Fruit fly (Drosophila melanogaster) whole organism, wandering third instar larva: ENCODE measurements around the gene CG3223.
"Not testable (repeated sequence)": the region's sequence is repeated elsewhere in the genome, so short reads cannot be mapped to it uniquely, and the experiment has no call there.

ENCODE experiments used
- Dfd ChIP-seq: fragments of >200 bp; optimal IDR thresholded peaks from 2 replicates; lab custom pipeline; 2017; ENCODE audit warnings: missing biosample characterization, missing genetic modification characterization
- GATAd ChIP-seq: sonication (Bioruptor generic); optimal IDR thresholded peaks from 2 replicates; lab custom pipeline; 2016; ENCODE audit warnings: missing biosample characterization, missing genetic modification characterization
- Hnf4 ChIP-seq: fragments of 200-800 bp; sonication (Bioruptor generic); optimal IDR thresholded peaks from 2 replicates; lab custom pipeline; 2016; ENCODE audit warnings: missing biosample characterization, mild to moderate bottlenecking, missing genetic modification characterization
- Mio ChIP-seq: sonication (Bioruptor generic); optimal IDR thresholded peaks from 2 replicates; lab custom pipeline; 2016; ENCODE audit warnings: missing biosample characterization, missing genetic modification characterization
- N ChIP-seq: fragments of >200 bp; optimal IDR thresholded peaks from 2 replicates; lab custom pipeline; 2018; ENCODE audit warnings: missing biosample characterization, missing external identifiers, missing genetic modification characterization
- Sp1 ChIP-seq: fragments of 200-800 bp; sonication (Bioruptor generic); optimal IDR thresholded peaks from 3 replicates; lab custom pipeline; 2019; ENCODE audit warnings: missing biosample characterization, mild to moderate bottlenecking, missing genetic modification characterization, moderate library complexity
- Vsx2 ChIP-seq: fragments of 200-300, 225-300 bp; sonication (Bioruptor generic); optimal IDR thresholded peaks from 2 replicates; lab custom pipeline; 2018; ENCODE audit warnings: missing biosample characterization, missing genetic modification characterization; ENCODE audit not compliant: partially characterized antibody
- dl ChIP-seq, 2 experiments: fragments of 175-275, 200-275 bp in 1 of 2; fragments of 200-275 bp in 1 of 2; sonication (Bioruptor generic); optimal IDR thresholded peaks; lab custom pipeline; 2018; ENCODE audit warnings: mild to moderate bottlenecking in 2 of 2, missing biosample characterization in 2 of 2, missing genetic modification characterization in 2 of 2, moderate library complexity in 2 of 2; ENCODE audit not compliant: partially characterized antibody in 2 of 2, insufficient read depth in 1 of 2
- ey ChIP-seq: fragments of 200-800 bp; sonication (Bioruptor generic); optimal IDR thresholded peaks from 2 replicates; lab custom pipeline; 2016; ENCODE audit warnings: missing biosample characterization, missing genetic modification characterization
- foxo ChIP-seq, 2 experiments: fragments of 200-800 bp; sonication (Bioruptor generic); optimal IDR thresholded peaks; 2 replicates in 1 of 2; 3 replicates in 1 of 2; lab custom pipeline; 2016 to 2017; ENCODE audit warnings: missing biosample characterization in 2 of 2, missing genetic modification characterization in 2 of 2
- fru ChIP-seq: fragments of 200-800 bp; sonication (Bioruptor generic); optimal IDR thresholded peaks from 3 replicates; lab custom pipeline; 2016; ENCODE audit warnings: missing biosample characterization, mild to moderate bottlenecking, missing genetic modification characterization
- lola ChIP-seq: fragments of >200 bp; optimal IDR thresholded peaks from 2 replicates; lab custom pipeline; 2017; ENCODE audit warnings: missing biosample characterization, missing genetic modification characterization
- tai ChIP-seq: sonication (Bioruptor generic); optimal IDR thresholded peaks from 2 replicates; lab custom pipeline; 2016; ENCODE audit warnings: missing biosample characterization, missing genetic modification characterization
- usp ChIP-seq: fragments of >200 bp; optimal IDR thresholded peaks from 2 replicates; lab custom pipeline; 2017; ENCODE audit warnings: missing biosample characterization, missing genetic modification characterization

CG3223 gene

dm6 chr3R:8048867-8049266, 39.7 kb downstream of the CG3223 start, which contains the start of gene CG43618:
Gene CG43618 (plus strand): TSS chr3R:8049167.
- TF ChIP-seq dl (GFP tag; optimal IDR thresholded peaks at IDR 0.05; lab: Kevin White, UChicago; ENCODE audit: insufficient read depth in 1 of 2, partially characterized antibody in 2 of 2); N (GFP tag; lab: Kevin White, UChicago); Dfd (GFP tag; lab: Kevin White, UChicago): not testable (repeated sequence)
- TF ChIP-seq, all 38 proteins: peak for 0; not testable (repeated sequence) for 38

dm6 chr3R:8049373-8049772, 40.2 kb downstream of the CG3223 start, which contains the start of gene CG43061:
Gene CG43061 (plus strand): TSS chr3R:8049673.
- not testable (repeated sequence) for TF ChIP-seq usp (GFP tag; lab: Kevin White, UChicago); ey; lola

- no peak for TF ChIP-seq Hnf4 (GFP tag; lab: Kevin White, UChicago)
- TF ChIP-seq Sp1 (GFP tag; lab: Kevin White, UChicago): no peak
- no peak for TF ChIP-seq GATAd (GFP tag; lab: Kevin White, UChicago)
- TF ChIP-seq Vsx2 (GFP tag; lab: Kevin White, UChicago): no peak
- no peak for TF ChIP-seq Mio (GFP tag; lab: Kevin White, UChicago)
- TF ChIP-seq foxo (GFP tag; optimal IDR thresholded peaks at IDR 0.05; lab: Kevin White, UChicago): no peak
- no peak for TF ChIP-seq tai (GFP tag; lab: Kevin White, UChicago)
- TF ChIP-seq fru (GFP tag; lab: Kevin White, UChicago): no peak
Measured at dm6 chr3R:8058984-8059383, 49.8 kb downstream of the CG3223 start, which contains the start of gene mAChR-B. Gene mAChR-B (plus strand): TSS chr3R:8059284.
